Worm (Caenorhabditis elegans) whole organism, young adult: ENCODE results near the gene F52E10.4.

Source experiments
- ama-1 ChIP-seq, 3 experiments: fragments of 150-350 bp in 1 of 3; sonication (generic microtip) in 2 of 3; optimal IDR thresholded peaks; 2 replicates each; lab custom pipeline; 2014 to 2018; ENCODE audit warnings: missing biosample characterization in 2 of 3, missing genetic modification characterization in 2 of 3, missing genetic modification reagents in 2 of 3
- ceh-40 ChIP-seq: fragments of 200-800 bp; sonication (Bioruptor generic); IDR thresholded peaks from 2 replicates; pipeline ENCODE4 v1.3.6; 2022; ENCODE audit warnings: missing genetic modification characterization, missing compliant biosample characterization
- ceh-58 ChIP-seq: fragments of 200-800 bp; sonication (Bioruptor generic); IDR thresholded peaks from 2 replicates; pipeline ENCODE4 v1.3.6; 2022; ENCODE audit warnings: missing genetic modification characterization, missing compliant biosample characterization
- egl-44 ChIP-seq: fragments of 200-800 bp; sonication (Bioruptor generic); IDR thresholded peaks from 2 replicates; pipeline ENCODE4 v1.3.6; 2022; ENCODE audit warnings: missing genetic modification reagents, missing genetic modification characterization, missing compliant biosample characterization
- fkh-3 ChIP-seq: sonication (generic microtip); optimal IDR thresholded peaks from 2 replicates; lab custom pipeline; 2016; ENCODE audit warnings: mild to moderate bottlenecking, missing genetic modification characterization, missing compliant biosample characterization
- hmg-20 ChIP-seq: fragments of 200-800 bp; sonication (Bioruptor generic); IDR thresholded peaks from 2 replicates; pipeline ENCODE4 v1.3.6; 2022; ENCODE audit warnings: missing genetic modification reagents, missing genetic modification characterization, missing compliant biosample characterization
- hrde-1 ChIP-seq: sonication (generic microtip); optimal IDR thresholded peaks from 2 replicates; lab custom pipeline; 2016; ENCODE audit warnings: missing genetic modification characterization, mild to moderate bottlenecking, missing compliant biosample characterization, moderate library complexity, missing genotype, missing genetic modification reagents, borderline replicate concordance
- lin-35 ChIP-seq, 3 experiments: fragments of 150-350 bp in 2 of 3; sonication (generic microtip) in 1 of 3; optimal IDR thresholded peaks; 2 replicates each; lab custom pipeline; 2014 to 2018; ENCODE audit warnings: missing biosample characterization in 3 of 3, missing genetic modification characterization in 3 of 3, missing genetic modification reagents in 3 of 3
- nhr-80 ChIP-seq: sonication (generic microtip); optimal IDR thresholded peaks from 2 replicates; lab custom pipeline; 2016; ENCODE audit warnings: missing genetic modification characterization, missing compliant biosample characterization
- pha-4 ChIP-seq: fragments of 150-350 bp; sonication (generic microtip); optimal IDR thresholded peaks from 2 replicates; lab custom pipeline; 2014; ENCODE audit warnings: missing biosample characterization, missing genetic modification reagents, missing genetic modification characterization
- snpc-4 ChIP-seq, 5 experiments: fragments of 150-350 bp in 1 of 5; sonication (generic microtip) in 4 of 5; optimal IDR thresholded peaks; 2 replicates each; lab custom pipeline; 2014 to 2018; ENCODE audit warnings: missing genetic modification characterization in 5 of 5, missing biosample characterization in 3 of 5, antibody characterized with exemption in 2 of 5, mild to moderate bottlenecking in 2 of 5, missing compliant biosample characterization in 2 of 5, missing genotype in 2 of 5, moderate library complexity in 2 of 5, missing genetic modification reagents in 1 of 5
- tbp1 ChIP-seq: fragments of 200-800 bp; sonication (Bioruptor generic); optimal IDR thresholded peaks from 2 replicates; lab custom pipeline; 2018; ENCODE audit warnings: mild to moderate bottlenecking, missing genetic modification characterization, missing compliant biosample characterization
- unc-130 ChIP-seq: sonication (generic microtip); optimal IDR thresholded peaks from 2 replicates; lab custom pipeline; 2016; ENCODE audit warnings: missing genetic modification reagents, missing genetic modification characterization, missing compliant biosample characterization
- unc-62 ChIP-seq: fragments of 150-350 bp; optimal IDR thresholded peaks from 2 replicates; lab custom pipeline; 2014; ENCODE audit warnings: missing biosample characterization, missing genetic modification reagents, missing genetic modification characterization

DNA sequence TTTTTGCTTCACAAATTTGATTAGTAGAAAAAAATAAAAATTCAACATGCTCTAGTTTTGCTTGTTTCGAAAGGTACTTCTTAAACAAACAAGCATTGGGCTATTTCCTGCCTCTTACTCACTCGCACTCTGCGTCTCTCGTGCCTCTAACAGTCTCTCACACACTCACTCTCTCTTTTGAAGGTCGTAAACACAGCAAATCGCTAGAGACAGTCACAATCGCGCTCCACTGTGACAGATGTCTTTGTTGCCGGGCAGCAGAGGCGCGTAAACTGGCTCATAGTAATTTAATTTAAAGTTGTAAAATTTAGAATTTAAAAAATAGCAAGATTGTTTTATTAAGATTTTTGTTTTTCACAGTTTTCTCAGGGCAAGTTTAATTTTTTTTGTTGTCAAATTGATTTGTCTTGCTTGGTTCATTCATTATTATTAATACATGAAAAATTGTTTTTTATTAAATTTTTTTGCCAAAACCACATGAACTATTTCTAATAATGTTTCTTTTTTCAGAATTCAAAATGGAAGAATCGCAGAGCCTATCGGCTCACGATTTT is 39.2 kb upstream of the F52E10.4 start, which contains the start of gene taf-3:
- TF ChIP-seq fkh-3 (tag; lab: Kevin White, UChicago) (no peak), ceh-58 (no peak), hmg-20 (no peak), hrde-1 (tag; lab: Kevin White, UChicago) (no peak), snpc-4 (GFP tag; optimal IDR thresholded peaks at IDR 0.05; lab: Kevin White, UChicago) (no peak), snpc-4 (tag; optimal IDR thresholded peaks at IDR 0.05; lab: Kevin White, UChicago) (peak in 1 of 4 experiments; percentile 26), pha-4 (tag; lab: Kevin White, UChicago) (no peak), unc-62 (no peak), unc-130 (GFP tag; lab: Kevin White, UChicago) (no peak), ceh-40 (GFP tag; lab: Robert Waterston, UW) (no peak), lin-35 (GFP tag; optimal IDR thresholded peaks at IDR 0.05; lab: Kevin White, UChicago) (no peak), tbp1 (GFP tag; lab: Kevin White, UChicago) (no peak), ama-1 (optimal IDR thresholded peaks at IDR 0.05; lab: Kevin White, UChicago) (no peak), ama-1 (GFP tag; optimal IDR thresholded peaks at IDR 0.05; lab: Kevin White, UChicago) (no peak), nhr-80 (tag; lab: Kevin White, UChicago) (peak; percentile 47), egl-44 (GFP tag; lab: Robert Waterston, UW) (no peak)
